Worm (Caenorhabditis elegans) whole organism, mixed stage, embryonic: ENCODE data around the gene C55C3.6.

Source experiments
- lin-13 ChIP-seq: fragments of 150-350 bp; optimal IDR thresholded peaks from 2 replicates; lab custom pipeline; 2014; ENCODE audit warnings: missing biosample characterization, missing genetic modification characterization
- nhr-237 ChIP-seq: fragments of 150-350 bp; optimal IDR thresholded peaks from 2 replicates; lab custom pipeline; 2014; ENCODE audit warnings: missing biosample characterization, missing genetic modification characterization
- snpc-4 ChIP-seq: fragments of 150-350 bp; optimal IDR thresholded peaks from 2 replicates; lab custom pipeline; 2014; ENCODE audit warnings: missing biosample characterization, missing genetic modification characterization

ce11 chrIV:5703443-5703842 lies 20.5 kb downstream of the C55C3.6 start, which contains the start of the genes C55C3.73 and perm-5:
- TF ChIP-seq nhr-237: no peak
- no peak for TF ChIP-seq snpc-4
- TF ChIP-seq lin-13 (tag; lab: Kevin White, UChicago): no peak
